Worm (Caenorhabditis elegans) whole organism, L3 larva: ENCODE data around the gene F11A5.17.

ENCODE experiments used
- ama-1 ChIP-seq: fragments of 150-350 bp; optimal IDR thresholded peaks from 2 replicates; lab custom pipeline; 2018
- ceh-16 ChIP-seq: sonication (generic microtip); optimal IDR thresholded peaks from 2 replicates; lab custom pipeline; 2017; ENCODE audit warnings: missing biosample characterization, missing genetic modification characterization
- daf-12 ChIP-seq: fragments of 150-350 bp; optimal IDR thresholded peaks from 2 replicates; lab custom pipeline; 2014; ENCODE audit warnings: missing biosample characterization, missing genetic modification reagents, missing genetic modification characterization
- egl-27 ChIP-seq: sonication (generic microtip); optimal IDR thresholded peaks from 4 replicates; lab custom pipeline; 2017; ENCODE audit warnings: missing biosample characterization, missing genetic modification reagents, missing genetic modification characterization
- elt-2 ChIP-seq: sonication (generic microtip); optimal IDR thresholded peaks from 2 replicates; lab custom pipeline; 2016; ENCODE audit warnings: missing genetic modification reagents, mild to moderate bottlenecking, missing genetic modification characterization, missing compliant biosample characterization
- elt-3 ChIP-seq, 3 experiments: fragments of 150-350 bp in 1 of 3; sonication (generic microtip) in 2 of 3; optimal IDR thresholded peaks; 2 replicates in 2 of 3; 4 replicates in 1 of 3; lab custom pipeline; 2014 to 2017; ENCODE audit warnings: missing biosample characterization in 3 of 3, missing genetic modification characterization in 3 of 3
- fkh-10 ChIP-seq: sonication (generic microtip); optimal IDR thresholded peaks from 2 replicates; lab custom pipeline; 2017; ENCODE audit warnings: missing biosample characterization, missing genetic modification reagents, missing genetic modification characterization
- fkh-2 ChIP-seq: fragments of 150-350 bp; optimal IDR thresholded peaks from 2 replicates; lab custom pipeline; 2014; ENCODE audit warnings: missing biosample characterization, missing genetic modification reagents, missing genetic modification characterization
- fos-1 ChIP-seq: fragments of 150-350 bp; optimal IDR thresholded peaks from 2 replicates; lab custom pipeline; 2014; ENCODE audit warnings: missing biosample characterization, missing genetic modification characterization
- hmg-11 ChIP-seq: sonication (generic microtip); optimal IDR thresholded peaks from 2 replicates; lab custom pipeline; 2016; ENCODE audit warnings: missing genetic modification characterization, missing compliant biosample characterization
- jun-1 ChIP-seq: fragments of 150-350 bp; optimal IDR thresholded peaks from 2 replicates; lab custom pipeline; 2014; ENCODE audit warnings: missing biosample characterization, missing genetic modification reagents, missing genetic modification characterization
- lin-39 ChIP-seq: fragments of 150-350 bp; optimal IDR thresholded peaks from 2 replicates; lab custom pipeline; 2018; ENCODE audit warnings: missing biosample characterization, missing genetic modification reagents, missing genetic modification characterization
- lsy-12 ChIP-seq: sonication (generic microtip); optimal IDR thresholded peaks from 2 replicates; lab custom pipeline; 2016; ENCODE audit warnings: mild to moderate bottlenecking, missing genetic modification characterization, missing compliant biosample characterization
- mdl-1 ChIP-seq: fragments of 150-350 bp; optimal IDR thresholded peaks from 2 replicates; lab custom pipeline; 2014; ENCODE audit warnings: missing biosample characterization, missing genetic modification characterization
- mml-1 ChIP-seq: fragments of 150-350 bp; sonication (generic microtip); optimal IDR thresholded peaks from 3 replicates; lab custom pipeline; 2014; ENCODE audit warnings: missing biosample characterization, missing genetic modification characterization
- nhr-11 ChIP-seq: fragments of 150-350 bp; optimal IDR thresholded peaks from 2 replicates; lab custom pipeline; 2014; ENCODE audit warnings: missing biosample characterization, missing genetic modification characterization
- nhr-12 ChIP-seq: fragments of 150-350 bp; optimal IDR thresholded peaks from 2 replicates; lab custom pipeline; 2014; ENCODE audit warnings: missing biosample characterization, missing genetic modification characterization
- nhr-237 ChIP-seq: fragments of 150-350 bp; optimal IDR thresholded peaks from 2 replicates; lab custom pipeline; 2014; ENCODE audit warnings: missing biosample characterization, missing genetic modification characterization
- nhr-28 ChIP-seq: fragments of 150-350 bp; optimal IDR thresholded peaks from 2 replicates; lab custom pipeline; 2014; ENCODE audit warnings: missing biosample characterization, missing genetic modification characterization
- nhr-43 ChIP-seq: sonication (generic microtip); optimal IDR thresholded peaks from 2 replicates; lab custom pipeline; 2016; ENCODE audit warnings: mild to moderate bottlenecking, missing genetic modification characterization, missing compliant biosample characterization; ENCODE audit not compliant: poor library complexity, severe bottlenecking
- nhr-67 ChIP-seq: fragments of 150-350 bp; optimal IDR thresholded peaks from 2 replicates; lab custom pipeline; 2014; ENCODE audit warnings: missing biosample characterization, missing genetic modification characterization
- nhr-76 ChIP-seq: fragments of 150-350 bp; sonication (generic microtip); optimal IDR thresholded peaks from 5 replicates; lab custom pipeline; 2014; ENCODE audit warnings: missing biosample characterization, missing genetic modification characterization
- nhr-77 ChIP-seq: fragments of 150-350 bp; optimal IDR thresholded peaks from 2 replicates; lab custom pipeline; 2014; ENCODE audit warnings: missing biosample characterization, missing genetic modification characterization
- pha-4 ChIP-seq: fragments of 150-350 bp; optimal IDR thresholded peaks from 2 replicates; lab custom pipeline; 2014; ENCODE audit warnings: missing biosample characterization, missing genetic modification reagents, missing genetic modification characterization
- pqm-1 ChIP-seq: fragments of 150-350 bp; optimal IDR thresholded peaks from 2 replicates; lab custom pipeline; 2017; ENCODE audit warnings: missing biosample characterization, missing genetic modification characterization, inconsistent platforms
- sea-2 ChIP-seq: fragments of 150-350 bp; sonication (generic microtip); optimal IDR thresholded peaks from 4 replicates; lab custom pipeline; 2014; ENCODE audit warnings: missing biosample characterization, missing genetic modification reagents, missing genetic modification characterization
- snpc-4 ChIP-seq: fragments of 150-350 bp; optimal IDR thresholded peaks from 2 replicates; lab custom pipeline; 2014; ENCODE audit warnings: missing biosample characterization, missing genetic modification characterization
- tbx-2 ChIP-seq: sonication (generic microtip); optimal IDR thresholded peaks from 2 replicates; lab custom pipeline; 2016; ENCODE audit warnings: mild to moderate bottlenecking, missing genetic modification characterization, missing compliant biosample characterization
- unc-39 ChIP-seq: sonication (generic microtip); optimal IDR thresholded peaks from 4 replicates; lab custom pipeline; 2017; ENCODE audit warnings: missing biosample characterization, missing genetic modification characterization
- unc-62 ChIP-seq: fragments of 150-350 bp; sonication (generic microtip); optimal IDR thresholded peaks from 4 replicates; lab custom pipeline; 2014; ENCODE audit warnings: missing biosample characterization, missing genetic modification reagents, missing genetic modification characterization
- zag-1 ChIP-seq: fragments of 150-350 bp; optimal IDR thresholded peaks from 2 replicates; lab custom pipeline; 2014; ENCODE audit warnings: missing biosample characterization, missing genetic modification characterization
- ztf-11 ChIP-seq: fragments of 150-350 bp; optimal IDR thresholded peaks from 2 replicates; lab custom pipeline; 2014; ENCODE audit warnings: missing biosample characterization, missing genetic modification characterization

F11A5.17 gene

ce11 chrV:16174109-16174508 lies 27.7 kb upstream of the F11A5.17 start:
- peak; percentile 23 for TF ChIP-seq elt-2 (tag; lab: Kevin White, UChicago)
- no peak for TF ChIP-seq jun-1
- TF ChIP-seq, all 47 proteins: peak for 1

ce11 chrV:16175227-16175626 lies 26.6 kb upstream of the F11A5.17 start:
- no peak for TF ChIP-seq fkh-2 (tag; lab: Kevin White, UChicago)
- peak; percentile 60 for TF ChIP-seq elt-2 (tag; lab: Kevin White, UChicago)
- peak; percentile 35 for TF ChIP-seq pqm-1

- TF ChIP-seq nhr-67 (tag; lab: Kevin White, UChicago) (no peak), tbx-2 (no peak), nhr-12 (tag; lab: Kevin White, UChicago) (no peak), sea-2 (no peak), ztf-11 (tag; lab: Kevin White, UChicago) (no peak), zag-1 (tag; lab: Kevin White, UChicago) (no peak), pha-4 (tag; lab: Kevin White, UChicago) (no peak)
Measured at ce11 chrV:16175757-16176156, 26.1 kb upstream of the F11A5.17 start, which contains the start of gene cyp-33D1. Gene cyp-33D1 (minus strand): TSS chrV:16175857.

- TF ChIP-seq tbx-2: no peak
- TF ChIP-seq mdl-1 (tag; lab: Kevin White, UChicago): no peak
- TF ChIP-seq snpc-4: no peak
- no peak for TF ChIP-seq egl-27 (tag; lab: Kevin White, UChicago)
- TF ChIP-seq zag-1 (tag; lab: Kevin White, UChicago): no peak
- no peak for TF ChIP-seq nhr-77 (tag; lab: Kevin White, UChicago)
- TF ChIP-seq pha-4 (tag; lab: Kevin White, UChicago): no peak
- TF ChIP-seq nhr-76 (tag; lab: Kevin White, UChicago): no peak
- no peak for TF ChIP-seq elt-3 (tag; optimal IDR thresholded peaks at IDR 0.05; lab: Kevin White, UChicago)
Measured at ce11 chrV:16180350-16180749, 21.5 kb upstream of the F11A5.17 start, which contains the start of gene str-106. Gene str-106 (plus strand): TSS chrV:16180650.

DNA sequence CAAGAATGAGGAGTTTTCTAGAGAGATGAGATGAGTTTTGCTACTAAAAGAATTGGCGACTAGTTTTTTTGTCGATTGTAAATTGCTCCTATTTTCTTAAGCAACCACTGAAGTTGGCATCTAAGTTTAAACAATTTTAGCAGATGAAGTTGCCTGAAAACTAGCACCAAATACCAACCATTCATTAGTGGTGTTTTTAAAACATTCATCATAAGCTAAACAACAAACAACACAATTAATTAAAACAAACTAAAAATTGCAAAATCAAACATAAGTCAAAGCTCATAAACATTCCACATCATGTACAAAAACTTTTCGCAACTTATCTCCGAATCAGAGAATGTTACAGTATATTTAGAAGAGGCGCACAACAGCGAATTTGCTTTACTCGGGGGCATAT lies 19.7 kb upstream of the F11A5.17 start, which contains the start of gene srz-13:
srz-13 (plus strand) TSS at position 301 of the 400 bp plus-strand sequence.
- TF ChIP-seq unc-62 (GFP tag; lab: Kevin White, UChicago) (no peak), nhr-11 (tag; lab: Kevin White, UChicago) (no peak), nhr-43 (tag; lab: Kevin White, UChicago) (no peak), jun-1 (no peak), fkh-10 (no peak), nhr-67 (tag; lab: Kevin White, UChicago) (no peak), elt-3 (tag; optimal IDR thresholded peaks at IDR 0.05; lab: Kevin White, UChicago) (no peak)

- TF ChIP-seq fos-1 (tag; lab: Kevin White, UChicago) (no peak), zag-1 (tag; lab: Kevin White, UChicago) (no peak), unc-62 (GFP tag; lab: Kevin White, UChicago) (no peak), snpc-4 (no peak), tbx-2 (no peak), lin-39 (no peak), lsy-12 (no peak), pqm-1 (no peak), hmg-11 (tag; lab: Kevin White, UChicago) (no peak), nhr-28 (tag; lab: Kevin White, UChicago) (no peak), mml-1 (tag; lab: Kevin White, UChicago) (no peak), fkh-10 (no peak), nhr-12 (tag; lab: Kevin White, UChicago) (no peak), nhr-77 (tag; lab: Kevin White, UChicago) (no peak), ceh-16 (tag; lab: Kevin White, UChicago) (no peak), nhr-76 (tag; lab: Kevin White, UChicago) (no peak), nhr-237 (no peak), ztf-11 (tag; lab: Kevin White, UChicago) (no peak)
Measured at ce11 chrV:16182918-16183317, 18.9 kb upstream of the F11A5.17 start, which contains the start of gene srh-277. Gene srh-277 (plus strand): TSS chrV:16183218.

ce11 chrV:16183357-16183756 lies 18.5 kb upstream of the F11A5.17 start, which contains the start of gene srz-14:
Gene srz-14 (plus strand): TSS chrV:16183657.
- TF ChIP-seq zag-1 (tag; lab: Kevin White, UChicago): no peak
- no peak for TF ChIP-seq pqm-1
- no peak for TF ChIP-seq sea-2
- no peak for TF ChIP-seq daf-12
- no peak for TF ChIP-seq ztf-11 (tag; lab: Kevin White, UChicago)
- no peak for TF ChIP-seq unc-39 (tag; lab: Kevin White, UChicago)
- TF ChIP-seq ama-1 (lab: Kevin White, UChicago): no peak
- no peak for TF ChIP-seq snpc-4
